Fruit fly (Drosophila melanogaster): Measurements from ENCODE around the gene Septin4.

dm6 chrX:16744345-16744744 is 49.4 kb upstream of the Septin4 start:
- no peak for TF ChIP-seq D1 (tag; optimal IDR thresholded peaks at IDR 0.05)
- no peak for TF ChIP-seq CG34367 (tag; optimal IDR thresholded peaks at IDR 0.05)
- no peak for TF ChIP-seq gl (tag; optimal IDR thresholded peaks at IDR 0.05)
- no peak for TF ChIP-seq Pif1A (GFP tag; optimal IDR thresholded peaks at IDR 0.05)
- no peak for TF ChIP-seq fd96Ca (GFP tag; IDR thresholded peaks at IDR 0.05)
- no peak for TF ChIP-seq Snoo (tag; optimal IDR thresholded peaks at IDR 0.05)

All from whole organism, pupa.